Fruit fly (Drosophila melanogaster): ENCODE results near the gene Ant2.
A peak's percentile ranks its signal among the peaks of the same experiment; 100 is the strongest.

Ant2 gene

DNA sequence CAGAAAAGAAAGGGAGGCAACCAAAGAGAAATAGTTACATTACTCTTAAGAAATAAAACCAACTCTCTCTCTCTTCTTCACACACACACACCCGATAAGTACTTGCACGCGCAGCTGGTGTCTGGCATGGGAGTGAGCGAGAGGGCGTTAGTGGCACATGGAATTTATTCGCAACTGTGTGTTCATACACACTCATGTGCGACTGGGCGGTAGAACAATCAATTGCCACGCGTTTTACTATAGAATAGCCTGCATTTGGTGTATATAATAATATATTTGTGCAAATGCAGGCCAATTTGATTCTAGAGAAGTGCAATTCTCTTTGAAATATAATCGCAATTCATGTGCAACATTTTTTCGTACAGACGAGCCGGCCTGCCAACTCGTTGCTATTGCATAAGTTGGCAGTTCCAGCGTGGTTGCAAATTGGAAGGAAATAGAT, 766 bp downstream of the Ant2 start:
- TF ChIP-seq Myc (optimal IDR thresholded peaks at IDR 0.05): no peak
- no peak for TF ChIP-seq ttk (optimal IDR thresholded peaks at IDR 0.05)
- no peak for TF ChIP-seq h (optimal IDR thresholded peaks at IDR 0.05)
- no peak for TF ChIP-seq insv (optimal IDR thresholded peaks at IDR 0.05)
- no peak for TF ChIP-seq Sin3A (optimal IDR thresholded peaks at IDR 0.05)
- TF ChIP-seq psq (optimal IDR thresholded peaks at IDR 0.05): no peak

- TF ChIP-seq ttk (optimal IDR thresholded peaks at IDR 0.05): no peak
- TF ChIP-seq Sin3A (optimal IDR thresholded peaks at IDR 0.05): no peak
- TF ChIP-seq insv (optimal IDR thresholded peaks at IDR 0.05): no peak
- TF ChIP-seq Myc (optimal IDR thresholded peaks at IDR 0.05): no peak
- no peak for TF ChIP-seq h (optimal IDR thresholded peaks at IDR 0.05)
- no peak for TF ChIP-seq psq (optimal IDR thresholded peaks at IDR 0.05)
Measured at dm6 chrX:10784812-10785638, 1.7 kb downstream of the Ant2 start.

dm6 chrX:10784330-10784778, 2.4 kb downstream of the Ant2 start:
- TF ChIP-seq ttk (optimal IDR thresholded peaks at IDR 0.05) (no peak), Myc (optimal IDR thresholded peaks at IDR 0.05) (no peak)

dm6 chrX:10783374-10784064, 3.2 kb downstream of the Ant2 start:
- TF ChIP-seq ttk (optimal IDR thresholded peaks at IDR 0.05) (no peak), psq (optimal IDR thresholded peaks at IDR 0.05) (no peak), h (optimal IDR thresholded peaks at IDR 0.05) (no peak)

dm6 chrX:10775690-10776089, 11.0 kb downstream of the Ant2 start:
- TF ChIP-seq ttk (optimal IDR thresholded peaks at IDR 0.05): no peak
- no peak for TF ChIP-seq psq (optimal IDR thresholded peaks at IDR 0.05)
- no peak for TF ChIP-seq insv (optimal IDR thresholded peaks at IDR 0.05)

DNA sequence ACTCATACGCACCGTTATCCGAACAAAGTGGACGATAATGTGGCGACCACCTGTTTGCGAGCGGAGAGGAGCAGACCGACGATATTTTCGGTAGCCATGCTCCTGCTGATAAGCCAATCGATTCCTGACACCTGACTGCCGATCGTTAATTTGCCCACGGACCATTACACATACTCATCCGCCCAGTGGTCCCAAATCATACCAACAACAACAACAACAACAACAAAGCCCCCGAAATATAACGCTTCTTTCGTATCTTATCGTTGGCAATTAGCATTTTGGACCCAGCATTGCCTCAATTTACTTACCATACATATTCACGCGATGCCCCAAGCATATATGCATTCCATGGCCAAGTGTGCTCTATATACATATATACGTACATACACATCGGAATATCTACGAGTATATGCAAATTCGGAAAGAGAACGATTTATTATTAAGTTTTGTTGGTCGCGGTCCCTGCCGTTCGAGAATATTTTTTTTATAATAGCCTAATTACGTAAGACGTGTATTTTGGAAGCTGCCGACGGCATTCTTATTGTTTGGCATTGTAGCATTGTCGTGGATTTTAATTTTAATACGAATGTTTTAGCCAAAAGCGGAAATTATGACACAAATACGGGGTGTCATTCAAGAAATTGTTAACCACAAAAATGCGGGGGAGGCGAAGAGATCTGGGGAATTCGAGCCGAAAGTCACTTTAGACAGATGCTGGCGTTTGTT, 11.6 kb downstream of the Ant2 start:
- no peak for TF ChIP-seq h (optimal IDR thresholded peaks at IDR 0.05)
- no peak for TF ChIP-seq insv (optimal IDR thresholded peaks at IDR 0.05)
- no peak for TF ChIP-seq ttk (optimal IDR thresholded peaks at IDR 0.05)
- TF ChIP-seq Sin3A (optimal IDR thresholded peaks at IDR 0.05): no peak
- no peak for TF ChIP-seq Myc (optimal IDR thresholded peaks at IDR 0.05)
- no peak for TF ChIP-seq psq (optimal IDR thresholded peaks at IDR 0.05)

DNA sequence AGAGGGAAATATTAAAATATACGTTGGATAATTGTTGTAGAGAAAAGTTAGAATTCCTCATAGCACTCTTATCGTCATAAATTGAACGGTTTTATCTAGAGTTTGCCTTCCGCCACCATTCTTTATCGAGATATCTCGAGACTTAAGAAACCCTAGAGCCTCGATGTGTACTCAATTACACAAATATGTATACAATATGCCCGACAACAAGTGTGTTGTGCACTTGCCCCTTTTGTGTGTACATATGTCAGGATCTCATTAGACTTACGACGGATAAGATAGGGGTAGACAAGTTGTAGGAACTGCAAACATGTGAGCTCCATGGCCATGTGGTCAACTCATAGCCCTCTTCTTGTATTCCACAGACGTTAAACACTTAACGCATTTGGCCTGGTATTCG, 13.1 kb downstream of the Ant2 start:
- TF ChIP-seq Myc (optimal IDR thresholded peaks at IDR 0.05) (no peak), h (optimal IDR thresholded peaks at IDR 0.05) (no peak), insv (optimal IDR thresholded peaks at IDR 0.05) (no peak), psq (optimal IDR thresholded peaks at IDR 0.05) (no peak), ttk (optimal IDR thresholded peaks at IDR 0.05) (no peak), Sin3A (optimal IDR thresholded peaks at IDR 0.05) (no peak)

DNA sequence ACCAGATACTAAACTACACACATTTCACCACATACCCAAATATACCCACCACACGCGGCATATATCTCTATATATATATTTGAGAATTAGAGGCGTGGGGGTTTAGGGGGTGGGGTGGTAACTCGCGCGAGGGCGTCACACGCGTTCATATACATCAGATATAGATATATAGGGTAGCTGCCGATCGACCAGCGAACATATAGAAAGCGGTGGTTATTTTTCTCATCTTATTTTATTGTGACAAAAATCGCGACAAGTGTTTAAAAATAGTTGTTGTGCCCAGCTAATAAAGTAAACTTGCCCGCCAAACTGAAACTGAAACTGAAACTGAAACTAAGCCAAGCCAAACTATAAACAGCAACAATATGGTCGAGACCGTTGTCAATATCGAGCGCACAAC, 14.1 kb downstream of the Ant2 start:
- TF ChIP-seq Myc (optimal IDR thresholded peaks at IDR 0.05) (no peak), psq (optimal IDR thresholded peaks at IDR 0.05) (no peak), ttk (optimal IDR thresholded peaks at IDR 0.05) (no peak), h (optimal IDR thresholded peaks at IDR 0.05) (no peak), insv (optimal IDR thresholded peaks at IDR 0.05) (no peak), Sin3A (optimal IDR thresholded peaks at IDR 0.05) (no peak)

dm6 chrX:10771856-10772592, 14.7 kb downstream of the Ant2 start, which contains the start of gene CG15211:
CG15211 (plus strand) TSS chrX:10772541.
- TF ChIP-seq h (optimal IDR thresholded peaks at IDR 0.05) (no peak), insv (optimal IDR thresholded peaks at IDR 0.05) (peak; percentile 37)

- TF ChIP-seq ttk (optimal IDR thresholded peaks at IDR 0.05): no peak
- TF ChIP-seq Myc (optimal IDR thresholded peaks at IDR 0.05): no peak
- no peak for TF ChIP-seq insv (optimal IDR thresholded peaks at IDR 0.05)
- TF ChIP-seq Sin3A (optimal IDR thresholded peaks at IDR 0.05): no peak
- no peak for TF ChIP-seq psq (optimal IDR thresholded peaks at IDR 0.05)
- no peak for TF ChIP-seq h (optimal IDR thresholded peaks at IDR 0.05)
Measured at dm6 chrX:10768043-10768674, 18.5 kb downstream of the Ant2 start, which contains the start of the genes Atg8a and BTBD9. Atg8a (minus strand) TSS chrX:10768338. BTBD9 (plus strand) TSS chrX:10768537.

DNA sequence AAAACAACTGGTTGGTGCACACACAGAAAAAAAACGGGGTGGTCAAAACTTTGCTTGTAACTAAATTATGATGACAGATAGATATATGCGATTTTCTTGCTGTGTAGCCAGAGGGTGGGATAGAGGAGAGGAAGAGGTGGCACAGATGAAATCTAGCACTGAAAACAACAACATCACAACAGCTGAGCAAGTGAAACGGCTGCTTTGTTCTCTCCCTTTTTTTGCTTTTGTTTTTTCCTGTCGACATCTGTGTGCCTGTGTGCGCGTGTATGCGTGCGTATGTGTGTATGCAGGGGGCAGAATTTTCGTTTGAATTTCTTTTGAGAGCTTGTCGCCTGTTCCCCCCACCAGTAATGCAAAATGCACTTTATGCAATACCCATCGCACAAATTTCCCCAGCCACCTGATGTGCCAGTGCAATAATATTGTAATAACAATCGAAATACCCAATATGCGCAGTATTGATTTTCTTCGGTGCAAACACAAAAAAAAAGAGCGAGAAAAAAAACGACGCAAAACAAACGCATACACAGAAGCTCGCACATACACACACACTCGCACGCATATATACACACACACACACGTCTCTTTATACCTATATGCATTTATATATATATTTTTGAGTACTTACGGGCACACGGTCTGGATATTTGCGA, 19.2 kb downstream of the Ant2 start:
- TF ChIP-seq psq (optimal IDR thresholded peaks at IDR 0.05) (no peak), ttk (optimal IDR thresholded peaks at IDR 0.05) (no peak), insv (optimal IDR thresholded peaks at IDR 0.05) (no peak), h (optimal IDR thresholded peaks at IDR 0.05) (no peak), Myc (optimal IDR thresholded peaks at IDR 0.05) (no peak)

All from Kc167 (cell line).